Worm (Caenorhabditis elegans) whole organism, mixed stage, embryonic: ENCODE measurements around the gene kel-1.

Experiments
- M03D4.4 ChIP-seq: sonication (generic microtip); optimal IDR thresholded peaks from 2 replicates; lab custom pipeline; 2017; ENCODE audit warnings: mild to moderate bottlenecking, missing genetic modification characterization, missing compliant biosample characterization
- bed-3 ChIP-seq: fragments of 200-800 bp; sonication (Bioruptor generic); optimal IDR thresholded peaks from 3 replicates; lab custom pipeline; 2018; ENCODE audit warnings: mild to moderate bottlenecking, missing genetic modification characterization, moderate library complexity, missing compliant biosample characterization
- blmp-1 ChIP-seq: fragments of 150-350 bp; optimal IDR thresholded peaks from 2 replicates; lab custom pipeline; 2014; ENCODE audit warnings: missing biosample characterization, missing genetic modification characterization
- ceh-39 ChIP-seq: fragments of 150-350 bp; optimal IDR thresholded peaks from 2 replicates; lab custom pipeline; 2014; ENCODE audit warnings: missing biosample characterization, missing genetic modification characterization
- ceh-43 ChIP-seq: fragments of 200-800 bp; sonication (Bioruptor generic); optimal IDR thresholded peaks from 2 replicates; lab custom pipeline; 2018; ENCODE audit warnings: mild to moderate bottlenecking, missing genetic modification characterization, moderate library complexity, missing compliant biosample characterization
- ceh-83 ChIP-seq: fragments of 200-800 bp; sonication (Bioruptor generic); optimal IDR thresholded peaks from 2 replicates; lab custom pipeline; 2018; ENCODE audit warnings: mild to moderate bottlenecking, missing genetic modification characterization, missing compliant biosample characterization
- ces-1 ChIP-seq: fragments of 150-350 bp; optimal IDR thresholded peaks from 2 replicates; lab custom pipeline; 2014; ENCODE audit warnings: missing biosample characterization, missing genetic modification reagents, missing genetic modification characterization
- cnd-1 ChIP-seq: fragments of 200-800 bp; sonication (Bioruptor generic); optimal IDR thresholded peaks from 2 replicates; lab custom pipeline; 2018; ENCODE audit warnings: mild to moderate bottlenecking, missing genetic modification characterization, missing compliant biosample characterization
- drap-1 ChIP-seq: fragments of 200-800 bp; sonication (Bioruptor generic); optimal IDR thresholded peaks from 3 replicates; lab custom pipeline; 2018; ENCODE audit warnings: mild to moderate bottlenecking, missing genetic modification characterization, missing compliant biosample characterization
- elt-1 ChIP-seq: sonication (generic microtip); optimal IDR thresholded peaks from 2 replicates; lab custom pipeline; 2017; ENCODE audit warnings: missing genetic modification characterization, mild to moderate bottlenecking, missing compliant biosample characterization, antibody characterized with exemption, moderate library complexity, borderline replicate concordance; ENCODE audit not compliant: insufficient read depth
- elt-3 ChIP-seq: fragments of 150-350 bp; optimal IDR thresholded peaks from 2 replicates; lab custom pipeline; 2014; ENCODE audit warnings: missing biosample characterization, missing genetic modification characterization
- flh-1 ChIP-seq: fragments of 200-800 bp; sonication (Bioruptor generic); optimal IDR thresholded peaks from 2 replicates; lab custom pipeline; 2018; ENCODE audit warnings: mild to moderate bottlenecking, missing genetic modification characterization, moderate library complexity, missing compliant biosample characterization
- ham-2 ChIP-seq: fragments of 200-800 bp; sonication (Bioruptor generic); optimal IDR thresholded peaks from 2 replicates; lab custom pipeline; 2018; ENCODE audit warnings: mild to moderate bottlenecking, missing genetic modification characterization, missing compliant biosample characterization
- hlh-1 ChIP-seq: fragments of 150-350 bp; optimal IDR thresholded peaks from 2 replicates; lab custom pipeline; 2014; ENCODE audit warnings: missing biosample characterization, missing genetic modification reagents, missing genetic modification characterization
- lin-13 ChIP-seq: fragments of 150-350 bp; optimal IDR thresholded peaks from 2 replicates; lab custom pipeline; 2014; ENCODE audit warnings: missing biosample characterization, missing genetic modification characterization
- lin-32 ChIP-seq: fragments of 200-800 bp; sonication (Bioruptor generic); optimal IDR thresholded peaks from 2 replicates; lab custom pipeline; 2018; ENCODE audit warnings: mild to moderate bottlenecking, missing genetic modification characterization, missing compliant biosample characterization
- lsy-2 ChIP-seq: fragments of 150-350 bp; optimal IDR thresholded peaks from 2 replicates; lab custom pipeline; 2014; ENCODE audit warnings: missing biosample characterization, missing genetic modification characterization
- mab-5 ChIP-seq: fragments of 150-350 bp; optimal IDR thresholded peaks from 2 replicates; lab custom pipeline; 2014; ENCODE audit warnings: missing biosample characterization, missing genetic modification characterization
- mep-1 ChIP-seq: fragments of 150-350 bp; optimal IDR thresholded peaks from 2 replicates; lab custom pipeline; 2017; ENCODE audit warnings: missing biosample characterization, missing genetic modification reagents, missing genetic modification characterization, inconsistent platforms
- mls-2 ChIP-seq: sonication (generic microtip); optimal IDR thresholded peaks from 2 replicates; lab custom pipeline; 2016; ENCODE audit warnings: mild to moderate bottlenecking, missing genetic modification characterization, moderate library complexity, missing compliant biosample characterization
- nhr-12 ChIP-seq: fragments of 150-350 bp; optimal IDR thresholded peaks from 2 replicates; lab custom pipeline; 2014; ENCODE audit warnings: missing biosample characterization, missing genetic modification characterization
- nhr-2 ChIP-seq: fragments of 150-350 bp; optimal IDR thresholded peaks from 2 replicates; lab custom pipeline; 2014; ENCODE audit warnings: missing biosample characterization, missing genetic modification characterization
- nhr-237 ChIP-seq: fragments of 150-350 bp; optimal IDR thresholded peaks from 2 replicates; lab custom pipeline; 2014; ENCODE audit warnings: missing biosample characterization, missing genetic modification characterization
- nhr-28 ChIP-seq: fragments of 150-350 bp; optimal IDR thresholded peaks from 2 replicates; lab custom pipeline; 2014; ENCODE audit warnings: missing biosample characterization, missing genetic modification characterization
- pha-4 ChIP-seq: fragments of 150-350 bp; optimal IDR thresholded peaks from 2 replicates; lab custom pipeline; 2018; ENCODE audit warnings: missing biosample characterization, missing genetic modification reagents, missing genetic modification characterization
- sem-2 ChIP-seq: fragments of 200-800 bp; sonication (Bioruptor generic); optimal IDR thresholded peaks from 2 replicates; lab custom pipeline; 2018; ENCODE audit warnings: mild to moderate bottlenecking, missing genetic modification characterization, missing compliant biosample characterization
- snpc-4 ChIP-seq: fragments of 150-350 bp; optimal IDR thresholded peaks from 2 replicates; lab custom pipeline; 2014; ENCODE audit warnings: missing biosample characterization, missing genetic modification characterization
- sptf-1 ChIP-seq: sonication (generic microtip); optimal IDR thresholded peaks from 2 replicates; lab custom pipeline; 2017; ENCODE audit warnings: mild to moderate bottlenecking, missing genetic modification characterization, moderate library complexity, missing compliant biosample characterization
- tbx-8 ChIP-seq: fragments of 200-800 bp; sonication (Bioruptor generic); optimal IDR thresholded peaks from 2 replicates; lab custom pipeline; 2018; ENCODE audit warnings: mild to moderate bottlenecking, missing genetic modification characterization, moderate library complexity, missing compliant biosample characterization
- unc-120 ChIP-seq: sonication (generic microtip); optimal IDR thresholded peaks from 2 replicates; lab custom pipeline; 2017; ENCODE audit warnings: missing genetic modification characterization, missing compliant biosample characterization; ENCODE audit not compliant: poor library complexity, severe bottlenecking
- unc-39 ChIP-seq: fragments of 150-350 bp; optimal IDR thresholded peaks from 2 replicates; lab custom pipeline; 2014; ENCODE audit warnings: missing biosample characterization, missing genetic modification characterization
- unc-62 ChIP-seq: fragments of 150-350 bp; optimal IDR thresholded peaks from 2 replicates; lab custom pipeline; 2014; ENCODE audit warnings: missing biosample characterization, missing genetic modification reagents, missing genetic modification characterization
- zip-8 ChIP-seq: fragments of 150-350 bp; optimal IDR thresholded peaks from 2 replicates; lab custom pipeline; 2014; ENCODE audit warnings: missing biosample characterization, missing genetic modification characterization

Gene kel-1

DNA sequence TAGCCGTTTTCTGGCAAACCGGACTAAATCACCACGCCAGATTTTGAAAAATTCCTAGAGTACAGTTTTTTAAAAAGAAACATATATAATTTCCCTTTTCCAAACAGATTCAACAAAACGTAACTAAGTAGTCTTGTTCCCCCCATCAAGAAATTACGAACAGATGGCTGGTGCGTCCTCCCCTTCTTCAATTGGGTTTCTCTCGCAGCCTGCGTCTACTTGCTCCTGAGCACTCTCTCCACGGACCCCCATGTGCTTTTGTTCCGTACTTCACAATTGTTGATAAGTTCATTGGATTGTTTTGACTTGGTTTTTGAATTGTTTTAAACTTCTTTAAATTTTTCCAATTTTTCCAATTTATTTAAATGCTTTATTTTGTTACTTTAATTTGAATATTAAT lies 732 bp upstream of the kel-1 start:
- no peak for TF ChIP-seq mls-2 (tag; lab: Kevin White, UChicago)
- peak; percentile 46 for TF ChIP-seq unc-120
- TF ChIP-seq cnd-1 (tag; lab: Kevin White, UChicago) = peak; percentile 70
- TF ChIP-seq lin-32 (GFP tag; lab: Kevin White, UChicago) = no peak
- TF ChIP-seq elt-3 (tag; lab: Kevin White, UChicago) = no peak
- no peak for TF ChIP-seq ceh-83 (GFP tag; lab: Kevin White, UChicago)
- peak; percentile 79 for TF ChIP-seq ces-1 (GFP tag; lab: Kevin White, UChicago)

DNA sequence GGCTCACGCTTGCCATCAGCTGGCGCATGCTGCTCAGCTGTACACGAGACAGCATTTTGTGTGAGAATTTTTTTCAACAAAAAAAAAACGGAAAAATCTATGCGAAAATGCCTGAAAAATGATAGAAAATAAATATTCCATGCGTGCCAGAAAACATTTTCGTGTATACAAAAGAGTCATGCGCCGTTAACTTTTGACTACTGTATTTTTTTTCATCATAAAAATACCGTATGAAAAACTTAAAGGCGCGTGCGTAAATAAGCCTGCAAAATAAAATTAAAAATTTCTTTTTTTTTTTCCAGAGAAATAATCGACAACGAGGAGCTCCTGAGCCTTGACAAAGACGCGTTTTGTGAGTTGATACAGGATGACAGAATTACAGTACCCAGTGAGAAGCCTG lies 1.2 kb downstream of the kel-1 start:
- TF ChIP-seq flh-1 (GFP tag; lab: Kevin White, UChicago) = no peak
- no peak for TF ChIP-seq ceh-39 (tag; lab: Kevin White, UChicago)
- TF ChIP-seq ces-1 (GFP tag; lab: Kevin White, UChicago) = no peak
- TF ChIP-seq mep-1 = no peak
- TF ChIP-seq M03D4.4 (tag; lab: Kevin White, UChicago) = no peak
- no peak for TF ChIP-seq drap-1 (GFP tag; lab: Kevin White, UChicago)
- no peak for TF ChIP-seq tbx-8
- TF ChIP-seq mab-5 (tag; lab: Kevin White, UChicago) = no peak
- no peak for TF ChIP-seq nhr-12
- TF ChIP-seq pha-4 (tag; lab: Kevin White, UChicago) = no peak
- TF ChIP-seq sptf-1 (tag; lab: Kevin White, UChicago) = no peak
- TF ChIP-seq ceh-43 (GFP tag; lab: Kevin White, UChicago) = no peak
- no peak for TF ChIP-seq elt-3 (tag; lab: Kevin White, UChicago)
- TF ChIP-seq unc-120 = no peak
- no peak for TF ChIP-seq snpc-4
- no peak for TF ChIP-seq unc-62 (GFP tag; lab: Kevin White, UChicago)
- no peak for TF ChIP-seq mls-2 (tag; lab: Kevin White, UChicago)
- TF ChIP-seq nhr-2 = no peak
- no peak for TF ChIP-seq lsy-2

DNA sequence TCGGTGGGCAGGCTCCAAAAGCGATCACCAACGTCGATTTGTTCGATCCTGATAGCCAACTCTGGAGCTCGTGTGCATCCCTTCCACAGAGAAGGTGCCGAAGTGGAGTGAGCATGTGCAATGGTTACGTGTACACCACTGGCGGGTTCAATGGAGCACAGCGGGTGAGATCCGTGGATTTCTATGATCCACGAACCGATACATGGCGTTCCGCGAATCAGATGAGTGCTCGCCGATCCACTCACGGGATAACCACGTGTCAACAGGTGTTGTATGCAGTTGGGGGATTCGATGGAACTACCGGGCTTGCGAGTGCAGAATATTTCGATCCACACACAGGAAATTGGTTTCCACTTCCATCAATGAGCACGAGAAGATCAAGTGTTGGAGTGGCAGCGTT lies 2.1 kb downstream of the kel-1 start:
- no peak for TF ChIP-seq mab-5 (tag; lab: Kevin White, UChicago)
- no peak for TF ChIP-seq lsy-2
- no peak for TF ChIP-seq elt-1
- no peak for TF ChIP-seq ceh-39 (tag; lab: Kevin White, UChicago)
- TF ChIP-seq ceh-83 (GFP tag; lab: Kevin White, UChicago) = no peak
- TF ChIP-seq sptf-1 (tag; lab: Kevin White, UChicago) = no peak
- no peak for TF ChIP-seq nhr-12
- TF ChIP-seq nhr-28 (tag; lab: Kevin White, UChicago) = no peak
- no peak for TF ChIP-seq cnd-1 (tag; lab: Kevin White, UChicago)
- TF ChIP-seq drap-1 (GFP tag; lab: Kevin White, UChicago) = no peak
- TF ChIP-seq nhr-237 (tag; lab: Kevin White, UChicago) = no peak
- no peak for TF ChIP-seq sem-2 (GFP tag; lab: Kevin White, UChicago)
- no peak for TF ChIP-seq elt-3 (tag; lab: Kevin White, UChicago)
- no peak for TF ChIP-seq ham-2 (GFP tag; lab: Kevin White, UChicago)
- no peak for TF ChIP-seq bed-3
- no peak for TF ChIP-seq blmp-1 (tag; lab: Kevin White, UChicago)
- no peak for TF ChIP-seq snpc-4
- no peak for TF ChIP-seq unc-39

DNA sequence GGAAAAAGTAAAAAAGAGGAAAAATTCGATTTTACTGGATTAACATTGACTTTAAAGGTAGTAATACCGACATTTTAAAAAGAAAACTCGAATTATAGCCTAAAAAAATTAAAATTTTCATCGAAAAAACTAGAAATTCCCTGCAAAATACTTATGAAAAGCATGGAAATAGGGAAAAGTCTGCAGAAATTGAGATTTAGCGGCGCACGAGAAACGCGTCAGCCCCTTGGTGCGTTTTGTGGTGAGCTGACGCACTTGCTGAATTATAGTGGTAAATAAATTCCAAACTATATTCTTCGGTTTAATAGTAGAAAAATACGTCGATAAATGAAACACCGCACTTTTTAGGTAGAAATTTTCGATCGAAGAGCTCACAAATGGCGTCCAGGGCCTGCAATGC lies 5.7 kb downstream of the kel-1 start:
- TF ChIP-seq ceh-83 (GFP tag; lab: Kevin White, UChicago) (no peak), ces-1 (GFP tag; lab: Kevin White, UChicago) (no peak), nhr-237 (tag; lab: Kevin White, UChicago) (no peak), nhr-2 (no peak), mep-1 (peak; percentile 75), mab-5 (tag; lab: Kevin White, UChicago) (no peak), tbx-8 (no peak), lin-13 (tag; lab: Kevin White, UChicago) (peak; percentile 50), ham-2 (GFP tag; lab: Kevin White, UChicago) (peak; percentile 17), unc-39 (no peak), ceh-39 (tag; lab: Kevin White, UChicago) (no peak), pha-4 (tag; lab: Kevin White, UChicago) (peak; percentile 9), elt-3 (tag; lab: Kevin White, UChicago) (no peak), sem-2 (GFP tag; lab: Kevin White, UChicago) (no peak), unc-120 (peak; percentile 1), lsy-2 (peak; percentile 18), unc-62 (GFP tag; lab: Kevin White, UChicago) (no peak), elt-1 (no peak), hlh-1 (tag; lab: Kevin White, UChicago) (no peak), blmp-1 (tag; lab: Kevin White, UChicago) (no peak), snpc-4 (no peak), bed-3 (no peak), M03D4.4 (tag; lab: Kevin White, UChicago) (peak; percentile 15), flh-1 (GFP tag; lab: Kevin White, UChicago) (no peak), nhr-12 (no peak), sptf-1 (tag; lab: Kevin White, UChicago) (peak; percentile 63), drap-1 (GFP tag; lab: Kevin White, UChicago) (no peak), nhr-28 (tag; lab: Kevin White, UChicago) (no peak), zip-8 (tag; lab: Kevin White, UChicago) (no peak)
- TF ChIP-seq, all 35 proteins: peak for 8
